Worm (Caenorhabditis elegans): ENCODE data around the gene C26E6.12.

C26E6.12 gene

ce11 chrIII:4947352-4947751 is 15.3 kb upstream of the C26E6.12 start:
- TF ChIP-seq blmp-1 (tag; optimal IDR thresholded peaks at IDR 0.05; ENCODE audit: insufficient read depth): no peak
- no peak for TF ChIP-seq nhr-25 (tag; optimal IDR thresholded peaks at IDR 0.05)
- no peak for TF ChIP-seq nhr-23 (tag; optimal IDR thresholded peaks at IDR 0.05)
- no peak for TF ChIP-seq nhr-6 (tag; optimal IDR thresholded peaks at IDR 0.05)
- no peak for TF ChIP-seq snpc-4 (tag; optimal IDR thresholded peaks at IDR 0.05)
- no peak for TF ChIP-seq gmeb-1 (tag; optimal IDR thresholded peaks at IDR 0.05)
- no peak for TF ChIP-seq C34F6.9 (tag; optimal IDR thresholded peaks at IDR 0.05)
- TF ChIP-seq mbf-1 (tag; optimal IDR thresholded peaks at IDR 0.05): no peak
- no peak for TF ChIP-seq zag-1 (tag; optimal IDR thresholded peaks at IDR 0.05)
- no peak for TF ChIP-seq ama-1 (optimal IDR thresholded peaks at IDR 0.05)
- TF ChIP-seq sma-9 (GFP tag; optimal IDR thresholded peaks at IDR 0.05): no peak
- no peak for TF ChIP-seq sma-9 (tag; optimal IDR thresholded peaks at IDR 0.05)
- TF ChIP-seq peb-1 (tag; optimal IDR thresholded peaks at IDR 0.05): no peak
- no peak for TF ChIP-seq aly-2 (tag; optimal IDR thresholded peaks at IDR 0.05)
- peak; percentile 27 for TF ChIP-seq lin-11 (tag; optimal IDR thresholded peaks at IDR 0.05)
- no peak for TF ChIP-seq nhr-77 (tag; optimal IDR thresholded peaks at IDR 0.05)
- no peak for TF ChIP-seq nhr-12 (tag; optimal IDR thresholded peaks at IDR 0.05)
- TF ChIP-seq nhr-21 (tag; optimal IDR thresholded peaks at IDR 0.05): no peak
- no peak for TF ChIP-seq ztf-1 (GFP tag; conservative IDR thresholded peaks at IDR 0.05)
- peak; percentile 6 for TF ChIP-seq unc-55 (GFP tag; optimal IDR thresholded peaks at IDR 0.05)
- TF ChIP-seq nhr-11 (tag; optimal IDR thresholded peaks at IDR 0.05): no peak
- TF ChIP-seq lin-13 (GFP tag; optimal IDR thresholded peaks at IDR 0.05): no peak
- TF ChIP-seq sem-4 (tag; optimal IDR thresholded peaks at IDR 0.05): no peak
- no peak for TF ChIP-seq elt-3 (tag; optimal IDR thresholded peaks at IDR 0.05)
- TF ChIP-seq sma-3 (GFP tag; optimal IDR thresholded peaks at IDR 0.05): no peak
- no peak for TF ChIP-seq egl-27 (tag; optimal IDR thresholded peaks at IDR 0.05)
- no peak for TF ChIP-seq skn-1 (tag; optimal IDR thresholded peaks at IDR 0.05)
- no peak for TF ChIP-seq unc-62 (GFP tag; optimal IDR thresholded peaks at IDR 0.05)
- TF ChIP-seq lin-39 (tag; optimal IDR thresholded peaks at IDR 0.05): peak; percentile 35
- TF ChIP-seq F13H6.1 (tag; optimal IDR thresholded peaks at IDR 0.05): peak; percentile 29
- no peak for TF ChIP-seq alr-1 (tag; optimal IDR thresholded peaks at IDR 0.05)

DNA sequence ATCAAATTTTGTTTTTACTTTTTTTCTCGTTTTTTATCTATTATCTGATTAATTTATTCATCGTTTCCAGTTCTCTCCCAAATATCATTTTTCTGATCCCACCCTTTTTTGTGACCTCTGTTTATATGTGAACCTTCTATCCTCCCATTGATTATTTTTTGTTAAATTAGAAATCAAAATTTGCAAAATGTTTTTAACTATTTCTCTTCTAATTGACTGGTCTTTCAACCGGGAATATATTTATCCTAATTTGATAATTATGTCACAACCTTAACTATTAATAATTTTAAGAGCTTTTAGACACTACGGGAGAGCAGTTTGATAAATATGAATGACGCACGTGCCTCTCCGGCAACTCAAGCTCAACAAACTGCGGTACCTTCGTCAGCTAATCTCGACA is 12.2 kb upstream of the C26E6.12 start, which contains the start of gene ntl-9:
Gene ntl-9 (plus strand): TSS at position 301 of the 400 bp plus-strand sequence.
- TF ChIP-seq aly-2 (tag; optimal IDR thresholded peaks at IDR 0.05) (no peak), ztf-11 (tag; optimal IDR thresholded peaks at IDR 0.05) (no peak), unc-62 (GFP tag; optimal IDR thresholded peaks at IDR 0.05) (no peak), lin-13 (GFP tag; optimal IDR thresholded peaks at IDR 0.05) (no peak), fos-1 (tag; optimal IDR thresholded peaks at IDR 0.05) (no peak), nhr-10 (tag; optimal IDR thresholded peaks at IDR 0.05) (no peak), nhr-11 (tag; optimal IDR thresholded peaks at IDR 0.05) (no peak), mab-5 (tag; optimal IDR thresholded peaks at IDR 0.05) (no peak), ztf-4 (tag; optimal IDR thresholded peaks at IDR 0.05) (no peak), nhr-23 (tag; optimal IDR thresholded peaks at IDR 0.05) (no peak), peb-1 (tag; optimal IDR thresholded peaks at IDR 0.05) (no peak), sma-9 (GFP tag; optimal IDR thresholded peaks at IDR 0.05) (no peak), sma-9 (tag; optimal IDR thresholded peaks at IDR 0.05) (no peak), skn-1 (tag; optimal IDR thresholded peaks at IDR 0.05) (no peak), nhr-77 (tag; optimal IDR thresholded peaks at IDR 0.05) (no peak), C34F6.9 (tag; optimal IDR thresholded peaks at IDR 0.05) (no peak), ceh-16 (tag; optimal IDR thresholded peaks at IDR 0.05) (no peak), unc-39 (tag; optimal IDR thresholded peaks at IDR 0.05) (no peak), ztf-1 (GFP tag; conservative IDR thresholded peaks at IDR 0.05) (no peak), crh-2 (tag; optimal IDR thresholded peaks at IDR 0.05) (no peak), mbf-1 (tag; optimal IDR thresholded peaks at IDR 0.05) (no peak)

- no peak for TF ChIP-seq gmeb-1 (tag; optimal IDR thresholded peaks at IDR 0.05)
- TF ChIP-seq nhr-77 (tag; optimal IDR thresholded peaks at IDR 0.05): no peak
- TF ChIP-seq nhr-10 (tag; optimal IDR thresholded peaks at IDR 0.05): no peak
- TF ChIP-seq crh-2 (tag; optimal IDR thresholded peaks at IDR 0.05): no peak
- TF ChIP-seq nhr-237 (tag; optimal IDR thresholded peaks at IDR 0.05): no peak
- no peak for TF ChIP-seq snpc-4 (tag; optimal IDR thresholded peaks at IDR 0.05)
- TF ChIP-seq Y55F3AM.14 (GFP tag; optimal IDR thresholded peaks at IDR 0.05): no peak
- TF ChIP-seq blmp-1 (tag; optimal IDR thresholded peaks at IDR 0.05; ENCODE audit: insufficient read depth): no peak
- TF ChIP-seq peb-1 (tag; optimal IDR thresholded peaks at IDR 0.05): no peak
- no peak for TF ChIP-seq nhr-25 (tag; optimal IDR thresholded peaks at IDR 0.05)
- TF ChIP-seq ztf-1 (GFP tag; conservative IDR thresholded peaks at IDR 0.05): no peak
- TF ChIP-seq nhr-129 (tag; optimal IDR thresholded peaks at IDR 0.05): no peak
Measured at ce11 chrIII:4939267-4939666, 7.2 kb upstream of the C26E6.12 start, which contains the start of gene rpb-2. Gene rpb-2, plus strand, starts transcription at chrIII:4939567.
